Fruit fly (Drosophila melanogaster) whole organism, wandering third instar larva: ENCODE measurements around the gene mad2.

Experiments used
- Dif ChIP-seq: fragments of 200-275, 200-300 bp; sonication (Bioruptor generic); optimal IDR thresholded peaks from 2 replicates; lab custom pipeline; 2018; ENCODE audit warnings: missing biosample characterization, missing genetic modification characterization; ENCODE audit not compliant: partially characterized antibody
- h ChIP-seq: fragments of 200-800 bp; sonication (Bioruptor generic); optimal IDR thresholded peaks from 3 replicates; lab custom pipeline; 2016; ENCODE audit warnings: missing biosample characterization, mild to moderate bottlenecking, missing genetic modification characterization
- pan ChIP-seq: fragments of >200 bp; optimal IDR thresholded peaks from 2 replicates; lab custom pipeline; 2017
- psq ChIP-seq: fragments of 200-800 bp; sonication (Bioruptor generic); optimal IDR thresholded peaks from 3 replicates; lab custom pipeline; 2017; ENCODE audit warnings: missing biosample characterization, mild to moderate bottlenecking, missing genetic modification characterization, moderate library complexity
- tai ChIP-seq: sonication (Bioruptor generic); optimal IDR thresholded peaks from 2 replicates; lab custom pipeline; 2016; ENCODE audit warnings: missing biosample characterization, missing genetic modification characterization
- usp ChIP-seq: fragments of >200 bp; optimal IDR thresholded peaks from 2 replicates; lab custom pipeline; 2017; ENCODE audit warnings: missing biosample characterization, missing genetic modification characterization
- woc ChIP-seq: sonication (Bioruptor generic); optimal IDR thresholded peaks from 2 replicates; lab custom pipeline; 2016; ENCODE audit warnings: missing biosample characterization, mild to moderate bottlenecking, missing genetic modification characterization

- no peak for TF ChIP-seq Dif (GFP tag; lab: Kevin White, UChicago)
- no peak for TF ChIP-seq pan
- no peak for TF ChIP-seq psq (GFP tag; lab: Kevin White, UChicago)
- no peak for TF ChIP-seq h
- TF ChIP-seq woc (GFP tag; lab: Kevin White, UChicago) = no peak
- no peak for TF ChIP-seq tai (GFP tag; lab: Kevin White, UChicago)
- TF ChIP-seq usp (GFP tag; lab: Kevin White, UChicago) = no peak
These were observed 36.0 kb upstream of the mad2 start for dm6 chr3L:5848929-5849328.
